Worm (Caenorhabditis elegans) whole organism, midembryonic: ENCODE measurements around the gene sto-6.

ENCODE experiments used
- T22C8.4 ChIP-seq: fragments of 200-800 bp; sonication (Bioruptor generic); IDR thresholded peaks from 2 replicates; pipeline ENCODE4 v1.3.6; 2022; ENCODE audit warnings: missing genetic modification characterization, missing compliant biosample characterization
- cog-1 ChIP-seq: sonication (generic microtip); optimal IDR thresholded peaks from 2 replicates; lab custom pipeline; 2016; ENCODE audit warnings: missing genetic modification characterization, missing compliant biosample characterization
- flt-1 ChIP-seq: fragments of 200-800 bp; sonication (Bioruptor generic); IDR thresholded peaks from 2 replicates; pipeline ENCODE4 v1.3.6; 2022; ENCODE audit warnings: missing genetic modification characterization, missing compliant biosample characterization
- klf-2 ChIP-seq: fragments of 200-800 bp; sonication (Bioruptor generic); conservative IDR thresholded peaks from 2 replicates; pipeline ENCODE4 v1.3.6; 2022; ENCODE audit warnings: missing genetic modification reagents, missing genetic modification characterization, missing compliant biosample characterization
- med-1 ChIP-seq: sonication (generic microtip); optimal IDR thresholded peaks from 2 replicates; lab custom pipeline; 2017; ENCODE audit warnings: missing genetic modification characterization, mild to moderate bottlenecking, missing compliant biosample characterization, antibody characterized with exemption, missing genetic modification reagents; ENCODE audit not compliant: insufficient read depth
- ref-1 ChIP-seq: fragments of 200-800 bp; sonication (Bioruptor generic); conservative IDR thresholded peaks from 2 replicates; pipeline ENCODE4 v1.3.6; 2022; ENCODE audit warnings: missing genetic modification reagents, missing genetic modification characterization, missing compliant biosample characterization
- tab-1 ChIP-seq: fragments of 200-800 bp; sonication (Bioruptor generic); IDR thresholded peaks from 2 replicates; pipeline ENCODE4 v1.3.6; 2022; ENCODE audit warnings: missing genetic modification characterization, missing compliant biosample characterization
- ztf-23 ChIP-seq: fragments of 200-800 bp; sonication (Bioruptor generic); IDR thresholded peaks from 2 replicates; pipeline ENCODE4 v1.3.6; 2022; ENCODE audit warnings: missing genetic modification reagents, missing genetic modification characterization, missing compliant biosample characterization
- ztf-29 ChIP-seq: fragments of 200-800 bp; sonication (Bioruptor generic); IDR thresholded peaks from 2 replicates; pipeline ENCODE4 v1.3.6; 2022; ENCODE audit warnings: missing genetic modification reagents, missing genetic modification characterization, missing compliant biosample characterization

The sto-6 gene

DNA sequence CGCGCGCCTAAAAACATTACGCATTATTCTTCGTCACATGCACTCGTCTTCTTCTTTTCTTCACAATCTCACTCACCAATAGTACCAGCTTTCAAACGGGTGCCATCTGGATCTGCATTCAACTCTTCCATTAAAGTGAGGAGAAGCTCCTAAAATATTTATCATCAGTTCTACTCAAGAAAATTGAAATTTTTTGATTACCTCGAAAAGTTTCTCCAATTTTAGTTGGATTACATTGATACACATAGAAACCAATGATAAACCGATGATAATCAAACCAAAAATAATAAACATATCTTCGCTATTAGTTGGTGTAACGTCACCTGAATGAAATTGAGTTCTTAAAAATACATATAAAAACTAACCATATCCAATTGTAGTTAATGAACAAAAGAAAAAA lies 7.6 kb upstream of the sto-6 start:
- TF ChIP-seq med-1 = no peak
- TF ChIP-seq cog-1 = no peak
- no peak for TF ChIP-seq klf-2 (GFP tag; lab: Robert Waterston, UW)
- TF ChIP-seq ztf-29 (GFP tag; lab: Robert Waterston, UW) = no peak

DNA sequence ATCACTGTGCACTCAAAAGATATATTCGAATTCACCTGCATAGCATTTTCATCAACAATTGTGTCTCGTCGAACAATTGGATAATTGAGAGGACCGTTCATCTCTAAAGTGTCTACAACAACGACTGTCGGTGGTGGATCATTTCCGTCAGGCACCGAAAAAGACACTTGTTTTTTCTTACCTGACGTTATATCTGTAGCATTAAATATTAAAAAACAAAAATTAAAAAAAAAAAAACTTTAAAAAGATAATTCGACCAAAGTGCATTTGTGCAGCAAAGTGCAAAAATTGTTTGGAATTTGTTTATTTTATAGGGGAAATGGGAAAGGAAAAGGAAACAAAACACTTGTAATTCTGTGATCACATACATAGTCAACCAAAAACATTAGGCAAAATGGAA lies 5.2 kb upstream of the sto-6 start, which contains the start of gene twk-44:
Gene twk-44, minus strand, starts transcription at position 101 of the 400 bp plus-strand sequence.
- TF ChIP-seq cog-1 = no peak
- TF ChIP-seq tab-1 (GFP tag; lab: Robert Waterston, UW) = no peak
- no peak for TF ChIP-seq ztf-29 (GFP tag; lab: Robert Waterston, UW)
- no peak for TF ChIP-seq ztf-23 (GFP tag; lab: Robert Waterston, UW)
- no peak for TF ChIP-seq ref-1 (GFP tag; lab: Robert Waterston, UW)
- no peak for TF ChIP-seq flt-1
- TF ChIP-seq med-1 = no peak
- TF ChIP-seq T22C8.4 = no peak
- no peak for TF ChIP-seq klf-2 (GFP tag; lab: Robert Waterston, UW)

DNA sequence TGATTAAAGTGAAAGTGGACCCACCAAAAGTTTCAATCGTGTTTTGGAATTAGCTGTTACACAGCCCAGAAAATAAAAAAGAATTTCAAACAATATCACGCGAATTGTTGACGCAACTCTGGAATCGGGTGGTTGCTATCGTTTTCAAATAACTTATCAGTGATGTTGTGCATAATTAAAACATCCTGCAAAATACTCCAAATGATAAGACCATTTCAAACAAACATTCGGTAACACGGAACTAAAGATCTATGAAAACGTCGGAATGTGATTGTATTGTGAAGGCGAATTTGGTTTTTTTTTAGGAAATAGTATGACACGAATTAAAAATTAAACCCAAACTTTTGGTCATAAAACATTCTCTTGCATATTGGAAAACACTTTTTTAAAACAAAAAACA lies 3.6 kb upstream of the sto-6 start, which contains the start of gene spp-30:
Gene spp-30, minus strand, starts transcription at position 101 of the 400 bp plus-strand sequence.
- no peak for TF ChIP-seq flt-1
- TF ChIP-seq klf-2 (GFP tag; lab: Robert Waterston, UW) = no peak
- TF ChIP-seq T22C8.4 = no peak
- TF ChIP-seq med-1 = no peak
- no peak for TF ChIP-seq ztf-23 (GFP tag; lab: Robert Waterston, UW)
- TF ChIP-seq tab-1 (GFP tag; lab: Robert Waterston, UW) = no peak

DNA sequence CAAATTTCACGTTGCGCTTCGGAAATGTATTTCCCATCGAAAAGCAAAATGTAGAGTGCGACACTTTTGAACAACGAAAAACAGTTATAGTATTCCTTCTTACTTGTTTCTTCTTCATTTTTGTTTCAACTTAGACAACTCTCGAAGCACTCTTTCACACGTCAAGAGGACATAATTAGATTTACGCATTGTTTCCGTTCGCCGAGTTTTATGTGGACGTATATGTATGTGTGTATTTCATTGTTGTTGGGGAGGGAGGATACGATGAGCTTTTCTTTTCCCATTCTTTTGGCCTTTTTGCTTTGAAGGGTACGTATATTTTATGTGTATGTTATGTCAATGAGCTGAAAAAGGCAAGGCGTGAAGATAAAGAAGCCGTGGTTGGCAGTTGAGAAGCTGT lies 1.7 kb upstream of the sto-6 start:
- no peak for TF ChIP-seq T22C8.4
- TF ChIP-seq tab-1 (GFP tag; lab: Robert Waterston, UW) = no peak
- TF ChIP-seq cog-1 = no peak
- no peak for TF ChIP-seq ref-1 (GFP tag; lab: Robert Waterston, UW)
- TF ChIP-seq ztf-23 (GFP tag; lab: Robert Waterston, UW) = no peak
- no peak for TF ChIP-seq klf-2 (GFP tag; lab: Robert Waterston, UW)
- no peak for TF ChIP-seq flt-1
- no peak for TF ChIP-seq ztf-29 (GFP tag; lab: Robert Waterston, UW)
- TF ChIP-seq med-1 = no peak

DNA sequence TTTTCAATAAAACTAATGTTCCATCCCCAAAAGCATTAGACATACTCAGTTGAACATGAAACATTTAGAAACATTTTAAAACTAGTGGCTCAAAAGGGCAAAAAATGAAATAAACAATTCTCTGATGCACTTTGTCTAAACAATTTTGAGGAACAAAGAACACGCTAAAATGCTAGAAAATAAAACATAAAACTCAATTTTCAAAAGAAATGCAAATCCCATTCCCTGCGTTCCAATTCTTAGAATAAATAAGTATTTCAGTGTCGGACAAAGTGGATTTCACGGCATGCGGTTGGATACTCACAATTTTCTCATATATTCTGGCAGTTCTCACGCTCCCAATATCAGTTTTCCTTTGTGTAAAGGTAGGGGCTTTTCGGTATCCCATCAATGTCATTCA lies 1.1 kb downstream of the sto-6 start:
- TF ChIP-seq ref-1 (GFP tag; lab: Robert Waterston, UW) = no peak
- TF ChIP-seq ztf-29 (GFP tag; lab: Robert Waterston, UW) = no peak
- no peak for TF ChIP-seq klf-2 (GFP tag; lab: Robert Waterston, UW)
- no peak for TF ChIP-seq med-1
- TF ChIP-seq T22C8.4 = no peak
- TF ChIP-seq tab-1 (GFP tag; lab: Robert Waterston, UW) = no peak
- TF ChIP-seq cog-1 = no peak
- no peak for TF ChIP-seq flt-1
- no peak for TF ChIP-seq ztf-23 (GFP tag; lab: Robert Waterston, UW)

DNA sequence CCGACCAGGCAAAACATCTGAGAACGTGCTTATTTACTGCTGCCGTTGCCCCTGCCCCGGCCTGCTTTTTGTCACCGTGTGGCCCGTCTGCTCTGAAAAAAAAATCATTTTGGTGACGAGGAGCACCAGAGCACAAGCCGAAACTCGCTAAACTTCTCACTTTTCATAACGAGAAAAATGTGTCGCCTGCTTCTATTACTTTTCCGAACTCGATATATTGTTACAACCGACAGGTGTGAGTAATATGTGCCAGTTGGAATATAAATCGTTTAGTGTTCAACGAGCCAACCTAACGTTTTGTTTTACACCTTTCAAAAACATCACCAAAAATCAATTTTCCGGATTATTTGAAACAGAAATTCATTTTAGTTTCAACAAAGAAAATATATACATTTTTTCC lies 5.5 kb downstream of the sto-6 start:
- TF ChIP-seq ztf-29 (GFP tag; lab: Robert Waterston, UW) = no peak
- TF ChIP-seq med-1 = no peak
- no peak for TF ChIP-seq cog-1
- no peak for TF ChIP-seq T22C8.4
- no peak for TF ChIP-seq klf-2 (GFP tag; lab: Robert Waterston, UW)
- no peak for TF ChIP-seq ref-1 (GFP tag; lab: Robert Waterston, UW)
- TF ChIP-seq ztf-23 (GFP tag; lab: Robert Waterston, UW) = no peak
- no peak for TF ChIP-seq tab-1 (GFP tag; lab: Robert Waterston, UW)
- no peak for TF ChIP-seq flt-1

DNA sequence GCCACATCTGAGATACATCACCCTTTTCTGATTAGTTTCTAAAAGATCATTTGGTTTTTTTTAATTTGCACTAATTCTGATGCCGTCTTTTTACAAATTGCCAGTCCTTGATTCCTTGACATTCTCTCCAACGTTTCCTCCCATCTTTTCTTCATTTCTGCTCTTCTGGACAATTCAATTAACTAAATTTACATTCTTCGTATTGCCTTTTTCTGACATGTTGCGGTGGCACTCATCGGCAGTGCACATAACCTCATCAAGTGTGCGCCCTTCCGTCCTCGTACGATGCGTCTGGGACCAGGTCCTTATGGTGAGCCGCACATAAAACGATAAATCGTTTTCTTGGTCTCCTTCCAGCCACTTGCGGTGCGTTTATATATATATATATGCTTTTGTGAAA lies 6.8 kb downstream of the sto-6 start:
- TF ChIP-seq flt-1 (no peak), T22C8.4 (no peak), klf-2 (GFP tag; lab: Robert Waterston, UW) (no peak), ref-1 (GFP tag; lab: Robert Waterston, UW) (no peak), ztf-29 (GFP tag; lab: Robert Waterston, UW) (no peak), med-1 (no peak), tab-1 (GFP tag; lab: Robert Waterston, UW) (no peak), ztf-23 (GFP tag; lab: Robert Waterston, UW) (no peak), cog-1 (no peak)

DNA sequence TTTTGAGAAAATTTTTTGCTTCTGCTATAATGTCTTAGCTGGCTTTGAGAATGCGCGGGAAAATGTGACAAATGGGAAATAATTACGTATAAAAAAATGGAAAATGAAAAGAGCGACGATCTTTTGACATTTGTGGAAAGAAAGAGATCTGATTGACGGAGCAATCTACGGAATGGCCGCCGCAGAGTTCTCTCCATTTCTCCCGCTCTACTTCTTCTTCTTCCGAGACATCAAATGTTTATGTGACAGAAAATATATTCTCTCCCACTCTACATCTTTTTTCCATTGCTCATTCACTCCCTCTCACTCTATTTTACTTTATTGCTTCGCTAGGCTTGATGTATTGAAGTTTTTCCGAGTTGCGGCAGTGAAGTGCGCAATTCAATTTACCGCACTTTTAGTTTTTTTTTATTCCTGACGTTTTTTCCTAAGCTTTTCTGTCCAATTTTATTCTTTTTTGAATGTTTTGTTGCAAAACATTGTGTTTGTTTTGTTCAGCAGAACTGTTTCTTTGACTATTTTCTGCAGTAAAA lies 8.3 kb downstream of the sto-6 start:
- TF ChIP-seq ref-1 (GFP tag; lab: Robert Waterston, UW) = no peak
- TF ChIP-seq tab-1 (GFP tag; lab: Robert Waterston, UW) = no peak
- no peak for TF ChIP-seq cog-1
- no peak for TF ChIP-seq flt-1
- TF ChIP-seq ztf-29 (GFP tag; lab: Robert Waterston, UW) = no peak
- TF ChIP-seq ztf-23 (GFP tag; lab: Robert Waterston, UW) = no peak
- no peak for TF ChIP-seq med-1
- no peak for TF ChIP-seq T22C8.4
- no peak for TF ChIP-seq klf-2 (GFP tag; lab: Robert Waterston, UW)

DNA sequence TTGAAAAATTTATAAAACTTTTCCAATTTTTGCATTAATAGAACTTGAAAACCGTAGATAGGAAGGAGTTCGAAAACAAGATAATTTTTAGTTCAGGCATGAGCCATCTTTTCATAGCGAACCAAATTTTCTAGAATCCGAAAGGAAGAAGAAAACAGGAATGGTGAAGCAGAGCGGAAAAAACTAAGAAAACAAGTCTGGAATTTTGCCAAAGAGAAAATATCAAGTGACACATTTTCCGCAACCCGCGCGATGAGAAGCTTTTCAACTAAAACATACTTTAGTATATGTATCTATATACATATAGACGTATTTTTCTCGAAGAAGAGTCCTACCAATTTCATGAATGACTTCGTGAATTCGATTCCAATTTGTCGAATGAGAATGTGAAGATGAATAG lies 9.4 kb downstream of the sto-6 start:
- TF ChIP-seq flt-1 = no peak
- TF ChIP-seq klf-2 (GFP tag; lab: Robert Waterston, UW) = no peak
- no peak for TF ChIP-seq ref-1 (GFP tag; lab: Robert Waterston, UW)
- no peak for TF ChIP-seq ztf-23 (GFP tag; lab: Robert Waterston, UW)
- TF ChIP-seq med-1 = no peak
- TF ChIP-seq cog-1 = no peak
- TF ChIP-seq ztf-29 (GFP tag; lab: Robert Waterston, UW) = no peak
- no peak for TF ChIP-seq tab-1 (GFP tag; lab: Robert Waterston, UW)
- TF ChIP-seq T22C8.4 = no peak

DNA sequence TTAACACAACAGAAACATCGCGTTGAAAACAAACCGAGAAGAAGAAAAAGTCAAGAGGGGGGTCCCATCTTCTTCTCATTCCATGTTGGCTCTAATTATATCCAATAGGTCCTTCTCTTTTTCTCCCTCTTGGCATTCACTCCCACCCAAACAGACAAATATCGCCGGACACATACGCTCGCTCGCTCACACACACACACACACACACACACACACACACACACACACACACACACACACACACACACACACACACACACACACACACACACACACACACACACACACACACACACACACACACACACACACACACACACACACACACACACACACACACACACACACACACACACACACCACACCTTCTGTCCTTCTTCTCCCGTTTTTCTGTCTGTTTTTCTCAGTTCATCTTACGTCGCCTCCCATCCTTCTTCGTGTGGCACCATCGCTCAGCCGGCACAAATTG lies 11.6 kb downstream of the sto-6 start, which contains the start of gene sto-4:
Gene sto-4, plus strand, starts transcription at position 360 of the 469 bp plus-strand sequence.
- peak; percentile 72; the same call in 1 of the 2 replicates for TF ChIP-seq flt-1
- TF ChIP-seq ztf-23 (GFP tag; lab: Robert Waterston, UW) = 0 out of 2 replicates have a peak, but pooled peaks have one; percentile 51
- TF ChIP-seq cog-1 = peak; percentile 62
- TF ChIP-seq klf-2 (GFP tag; lab: Robert Waterston, UW) = 0 out of 2 replicates have a peak, but pooled peaks have one; percentile 31
